Worm (Caenorhabditis elegans) whole organism, mixed stage, embryonic: ENCODE results near the gene nemp-1.

Experiments used
- blmp-1 ChIP-seq: fragments of 150-350 bp; optimal IDR thresholded peaks from 2 replicates; lab custom pipeline; 2014; ENCODE audit warnings: missing biosample characterization, missing genetic modification characterization
- elt-3 ChIP-seq: fragments of 150-350 bp; optimal IDR thresholded peaks from 2 replicates; lab custom pipeline; 2014; ENCODE audit warnings: missing biosample characterization, missing genetic modification characterization
- lin-13 ChIP-seq: fragments of 150-350 bp; optimal IDR thresholded peaks from 2 replicates; lab custom pipeline; 2014; ENCODE audit warnings: missing biosample characterization, missing genetic modification characterization
- lin-32 ChIP-seq: fragments of 200-800 bp; sonication (Bioruptor generic); optimal IDR thresholded peaks from 2 replicates; lab custom pipeline; 2018; ENCODE audit warnings: mild to moderate bottlenecking, missing genetic modification characterization, missing compliant biosample characterization
- lsy-2 ChIP-seq: fragments of 150-350 bp; optimal IDR thresholded peaks from 2 replicates; lab custom pipeline; 2014; ENCODE audit warnings: missing biosample characterization, missing genetic modification characterization
- nhr-12 ChIP-seq: fragments of 150-350 bp; optimal IDR thresholded peaks from 2 replicates; lab custom pipeline; 2014; ENCODE audit warnings: missing biosample characterization, missing genetic modification characterization
- nhr-237 ChIP-seq: fragments of 150-350 bp; optimal IDR thresholded peaks from 2 replicates; lab custom pipeline; 2014; ENCODE audit warnings: missing biosample characterization, missing genetic modification characterization
- nhr-76 ChIP-seq: sonication (generic microtip); optimal IDR thresholded peaks from 2 replicates; lab custom pipeline; 2017; ENCODE audit warnings: missing biosample characterization, missing genetic modification characterization
- snpc-4 ChIP-seq: fragments of 150-350 bp; optimal IDR thresholded peaks from 2 replicates; lab custom pipeline; 2014; ENCODE audit warnings: missing biosample characterization, missing genetic modification characterization
- sptf-1 ChIP-seq: sonication (generic microtip); optimal IDR thresholded peaks from 2 replicates; lab custom pipeline; 2017; ENCODE audit warnings: mild to moderate bottlenecking, missing genetic modification characterization, moderate library complexity, missing compliant biosample characterization
- unc-120 ChIP-seq: sonication (generic microtip); optimal IDR thresholded peaks from 2 replicates; lab custom pipeline; 2017; ENCODE audit warnings: missing genetic modification characterization, missing compliant biosample characterization; ENCODE audit not compliant: poor library complexity, severe bottlenecking
- unc-39 ChIP-seq: fragments of 150-350 bp; optimal IDR thresholded peaks from 2 replicates; lab custom pipeline; 2014; ENCODE audit warnings: missing biosample characterization, missing genetic modification characterization
- ztf-11 ChIP-seq: fragments of 150-350 bp; optimal IDR thresholded peaks from 2 replicates; lab custom pipeline; 2014; ENCODE audit warnings: missing biosample characterization, missing genetic modification characterization

ce11 chrIII:475154-475553, 3.0 kb downstream of the nemp-1 start, which contains the start of gene mat-3:
- no peak for TF ChIP-seq nhr-12
- TF ChIP-seq lin-13 (tag; lab: Kevin White, UChicago): no peak
- no peak for TF ChIP-seq nhr-76 (tag; lab: Kevin White, UChicago)
- no peak for TF ChIP-seq snpc-4 (tag; lab: Kevin White, UChicago)
- TF ChIP-seq sptf-1 (tag; lab: Kevin White, UChicago): no peak
- TF ChIP-seq lsy-2 (tag; lab: Kevin White, UChicago): no peak
- no peak for TF ChIP-seq ztf-11 (tag; lab: Kevin White, UChicago)
- TF ChIP-seq nhr-237 (tag; lab: Kevin White, UChicago): no peak
- TF ChIP-seq lin-32 (GFP tag; lab: Kevin White, UChicago): no peak
- no peak for TF ChIP-seq blmp-1 (tag; lab: Kevin White, UChicago)
- TF ChIP-seq elt-3 (tag; lab: Kevin White, UChicago): no peak
- no peak for TF ChIP-seq unc-39 (tag; lab: Kevin White, UChicago)
- no peak for TF ChIP-seq unc-120 (tag; lab: Kevin White, UChicago)
